Fruit fly (Drosophila melanogaster): ENCODE results near the gene yip2.

The yip2 gene

dm6 chr2L:9949178-9950062, 34.4 kb downstream of the yip2 start:
- TF ChIP-seq Hr96 (GFP tag; optimal IDR thresholded peaks at IDR 0.05) (no peak), CG12768 (GFP tag; optimal IDR thresholded peaks at IDR 0.05) (peak; percentile 72), CG7045 (GFP tag; optimal IDR thresholded peaks at IDR 0.05) (peak; percentile 0), cnc (optimal IDR thresholded peaks at IDR 0.05) (no peak), CG11617 (GFP tag; optimal IDR thresholded peaks at IDR 0.05) (no peak), CG1620 (GFP tag; optimal IDR thresholded peaks at IDR 0.05) (no peak), cic (GFP tag; optimal IDR thresholded peaks at IDR 0.05) (peak; percentile 19), ovo (GFP tag; optimal IDR thresholded peaks at IDR 0.05) (no peak), tj (GFP tag; optimal IDR thresholded peaks at IDR 0.05) (no peak), Clk (GFP tag; optimal IDR thresholded peaks at IDR 0.05) (no peak), CG14711 (tag; optimal IDR thresholded peaks at IDR 0.05) (no peak), kay (GFP tag; ENCODE audit: borderline replicate concordance) (no peak), bab1 (GFP tag; optimal IDR thresholded peaks at IDR 0.05) (no peak), Crg-1 (GFP tag; optimal IDR thresholded peaks at IDR 0.05) (no peak)

dm6 chr2L:9954119-9954518, 39.1 kb downstream of the yip2 start, which contains the start of the genes CG13126 and CG4709:
CG13126 (minus strand) TSS chr2L:9954181.
CG4709 (plus strand) TSS chr2L:9954325.
- TF ChIP-seq CG33017 (tag; optimal IDR thresholded peaks at IDR 0.05) (peak; percentile 89), CG7045 (GFP tag; optimal IDR thresholded peaks at IDR 0.05) (peak; percentile 89), bab1 (GFP tag; optimal IDR thresholded peaks at IDR 0.05) (peak; percentile 92), kay (GFP tag; ENCODE audit: borderline replicate concordance) (no peak), CG7101 (tag; optimal IDR thresholded peaks at IDR 0.05) (peak; percentile 94), CG12768 (GFP tag; optimal IDR thresholded peaks at IDR 0.05) (peak; percentile 90), ovo (GFP tag; optimal IDR thresholded peaks at IDR 0.05) (peak; percentile 38), CG1620 (GFP tag; optimal IDR thresholded peaks at IDR 0.05) (no peak), Clk (GFP tag; optimal IDR thresholded peaks at IDR 0.05) (peak; percentile 61), Hr96 (GFP tag; optimal IDR thresholded peaks at IDR 0.05) (peak; percentile 17), cic (GFP tag; optimal IDR thresholded peaks at IDR 0.05) (peak; percentile 50), CG5204 (GFP tag; optimal IDR thresholded peaks at IDR 0.05) (no peak), pad (GFP tag; optimal IDR thresholded peaks at IDR 0.05) (peak; percentile 79), toe (GFP tag; optimal IDR thresholded peaks at IDR 0.05) (peak; percentile 60), Crg-1 (GFP tag; optimal IDR thresholded peaks at IDR 0.05) (peak; percentile 69), Mnt (GFP tag; optimal IDR thresholded peaks at IDR 0.05) (peak; percentile 85), CG14711 (tag; optimal IDR thresholded peaks at IDR 0.05) (peak; percentile 95), tj (GFP tag; optimal IDR thresholded peaks at IDR 0.05) (peak; percentile 61), CG11617 (GFP tag; optimal IDR thresholded peaks at IDR 0.05) (peak; percentile 89), cnc (optimal IDR thresholded peaks at IDR 0.05) (no peak)

DNA sequence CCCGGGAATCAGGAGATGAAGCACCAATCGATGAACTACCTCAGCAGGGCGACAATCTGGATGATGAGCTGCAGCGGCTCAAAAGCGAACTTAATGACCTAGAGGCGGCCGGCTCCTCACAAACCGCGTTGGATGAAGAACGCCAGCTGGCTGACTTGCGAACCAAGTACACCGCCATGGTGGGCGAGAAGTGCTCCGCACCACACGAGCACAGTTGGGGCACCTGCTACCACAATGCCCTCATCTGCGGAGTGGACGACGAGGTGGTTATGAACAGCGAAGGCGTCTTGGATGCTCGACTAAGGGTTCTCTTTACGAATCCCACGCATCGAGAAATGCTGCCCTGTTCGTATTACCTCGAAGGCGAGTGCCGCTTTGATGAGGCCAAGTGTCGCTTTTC, 39.6 kb downstream of the yip2 start:
- TF ChIP-seq pad (GFP tag; optimal IDR thresholded peaks at IDR 0.05): no peak
- no peak for TF ChIP-seq bab1 (GFP tag; optimal IDR thresholded peaks at IDR 0.05)
- TF ChIP-seq Mnt (GFP tag; optimal IDR thresholded peaks at IDR 0.05): no peak
- TF ChIP-seq kay (GFP tag; ENCODE audit: borderline replicate concordance): no peak
- TF ChIP-seq CG7045 (GFP tag; optimal IDR thresholded peaks at IDR 0.05): no peak
- no peak for TF ChIP-seq Crg-1 (GFP tag; optimal IDR thresholded peaks at IDR 0.05)
- no peak for TF ChIP-seq Hr96 (GFP tag; optimal IDR thresholded peaks at IDR 0.05)
- no peak for TF ChIP-seq CG33017 (tag; optimal IDR thresholded peaks at IDR 0.05)
- no peak for TF ChIP-seq toe (GFP tag; optimal IDR thresholded peaks at IDR 0.05)
- TF ChIP-seq ovo (GFP tag; optimal IDR thresholded peaks at IDR 0.05): no peak
- TF ChIP-seq CG5204 (GFP tag; optimal IDR thresholded peaks at IDR 0.05): no peak
- TF ChIP-seq cic (GFP tag; optimal IDR thresholded peaks at IDR 0.05): no peak
- no peak for TF ChIP-seq tj (GFP tag; optimal IDR thresholded peaks at IDR 0.05)
- TF ChIP-seq CG12768 (GFP tag; optimal IDR thresholded peaks at IDR 0.05): no peak
- no peak for TF ChIP-seq Clk (GFP tag; optimal IDR thresholded peaks at IDR 0.05)
- TF ChIP-seq CG14711 (tag; optimal IDR thresholded peaks at IDR 0.05): no peak
- no peak for TF ChIP-seq CG7101 (tag; optimal IDR thresholded peaks at IDR 0.05)
- no peak for TF ChIP-seq CG11617 (GFP tag; optimal IDR thresholded peaks at IDR 0.05)
- TF ChIP-seq cnc (optimal IDR thresholded peaks at IDR 0.05): no peak

- TF ChIP-seq Mnt (GFP tag; optimal IDR thresholded peaks at IDR 0.05) (peak; percentile 74), Clk (GFP tag; optimal IDR thresholded peaks at IDR 0.05) (peak; percentile 45), Hr96 (GFP tag; optimal IDR thresholded peaks at IDR 0.05) (no peak), CG7101 (tag; optimal IDR thresholded peaks at IDR 0.05) (peak; percentile 95), CG11617 (GFP tag; optimal IDR thresholded peaks at IDR 0.05) (peak; percentile 92), CG1620 (GFP tag; optimal IDR thresholded peaks at IDR 0.05) (peak; percentile 83), pad (GFP tag; optimal IDR thresholded peaks at IDR 0.05) (peak; percentile 64), cnc (optimal IDR thresholded peaks at IDR 0.05) (no peak), CG33017 (tag; optimal IDR thresholded peaks at IDR 0.05) (peak; percentile 93), ovo (GFP tag; optimal IDR thresholded peaks at IDR 0.05) (peak; percentile 65), CG14711 (tag; optimal IDR thresholded peaks at IDR 0.05) (peak; percentile 94), toe (GFP tag; optimal IDR thresholded peaks at IDR 0.05) (no peak), tj (GFP tag; optimal IDR thresholded peaks at IDR 0.05) (peak; percentile 68), bab1 (GFP tag; optimal IDR thresholded peaks at IDR 0.05) (peak; percentile 96), CG12768 (GFP tag; optimal IDR thresholded peaks at IDR 0.05) (peak; percentile 85), Crg-1 (GFP tag; optimal IDR thresholded peaks at IDR 0.05) (peak; percentile 73), CG5204 (GFP tag; optimal IDR thresholded peaks at IDR 0.05) (no peak), kay (GFP tag; ENCODE audit: borderline replicate concordance) (no peak), cic (GFP tag; optimal IDR thresholded peaks at IDR 0.05) (peak; percentile 51), CG7045 (GFP tag; optimal IDR thresholded peaks at IDR 0.05) (peak; percentile 84)
Measured at dm6 chr2L:9956993-9957652, 42.1 kb downstream of the yip2 start, which contains the start of the genes CG4658 and CG5846. CG4658 (plus strand) TSS chr2L:9957132. CG5846 (minus strand) TSS chr2L:9957237.

Measured in whole organism, adult.